Worm (Caenorhabditis elegans) whole organism, L4 larva: ENCODE results near the gene dmd-9.

Source experiments
- F10B5.3 ChIP-seq: sonication (generic microtip); optimal IDR thresholded peaks from 2 replicates; lab custom pipeline; 2016; ENCODE audit warnings: mild to moderate bottlenecking, missing genetic modification characterization, missing compliant biosample characterization
- F37D6.2 ChIP-seq: sonication (generic microtip); optimal IDR thresholded peaks from 2 replicates; lab custom pipeline; 2016; ENCODE audit warnings: mild to moderate bottlenecking, missing genetic modification characterization, missing compliant biosample characterization
- R02D3.7 ChIP-seq: fragments of 150-350 bp; sonication (generic microtip); optimal IDR thresholded peaks from 3 replicates; lab custom pipeline; 2014; ENCODE audit warnings: missing biosample characterization, missing genetic modification characterization
- T20F7.1 ChIP-seq: fragments of 200-800 bp; sonication (Bioruptor generic); optimal IDR thresholded peaks from 2 replicates; lab custom pipeline; 2018; ENCODE audit warnings: mild to moderate bottlenecking, missing genetic modification characterization, missing compliant biosample characterization
- T26A8.4 ChIP-seq: fragments of 200-800 bp; sonication (Bioruptor generic); IDR thresholded peaks from 2 replicates; pipeline ENCODE4 v1.3.6; 2022; ENCODE audit warnings: missing genetic modification characterization, missing compliant biosample characterization
- Y105C5A.15 ChIP-seq: fragments of 200-800 bp; sonication (Bioruptor generic); IDR thresholded peaks from 2 replicates; pipeline ENCODE4 v1.3.6; 2022; ENCODE audit warnings: missing genetic modification characterization, missing compliant biosample characterization
- Y48G9A.11 ChIP-seq: fragments of 200-800 bp; sonication (Bioruptor generic); IDR thresholded peaks from 2 replicates; pipeline ENCODE4 v1.3.6; 2022; ENCODE audit warnings: missing genetic modification reagents, missing genetic modification characterization, missing compliant biosample characterization
- Y5F2A.4 ChIP-seq: fragments of 200-800 bp; sonication (Bioruptor generic); optimal IDR thresholded peaks from 2 replicates; lab custom pipeline; 2018; ENCODE audit warnings: mild to moderate bottlenecking, missing genetic modification characterization, missing compliant biosample characterization
- Y75B8A.6 ChIP-seq: fragments of 200-800 bp; sonication (Bioruptor generic); IDR thresholded peaks from 2 replicates; pipeline ENCODE4 v1.3.6; 2022; ENCODE audit warnings: missing genetic modification reagents, missing genetic modification characterization, missing compliant biosample characterization
- ZK337.2 ChIP-seq: fragments of 200-800 bp; sonication (Bioruptor generic); IDR thresholded peaks from 2 replicates; pipeline ENCODE4 v1.3.6; 2022; ENCODE audit warnings: missing genetic modification reagents, missing genetic modification characterization, missing compliant biosample characterization
- ama-1 ChIP-seq: fragments of 150-350 bp; optimal IDR thresholded peaks from 2 replicates; lab custom pipeline; 2014; ENCODE audit warnings: inconsistent platforms, mixed read lengths
- ceh-32 ChIP-seq: sonication (generic microtip); optimal IDR thresholded peaks from 2 replicates; lab custom pipeline; 2016; ENCODE audit warnings: mild to moderate bottlenecking, missing genetic modification characterization, missing compliant biosample characterization; ENCODE audit not compliant: poor library complexity
- ceh-82 ChIP-seq: sonication (generic microtip); optimal IDR thresholded peaks from 2 replicates; lab custom pipeline; 2017; ENCODE audit warnings: missing biosample characterization, missing genetic modification characterization
- ctbp-1 ChIP-seq: fragments of 200-800 bp; sonication (Bioruptor generic); IDR thresholded peaks from 2 replicates; pipeline ENCODE4 v1.3.6; 2022; ENCODE audit warnings: missing genetic modification reagents, missing genetic modification characterization, missing compliant biosample characterization
- daf-16 ChIP-seq, 3 experiments: sonication (generic microtip); optimal IDR thresholded peaks; 2 replicates each; lab custom pipeline; 2016 to 2017; ENCODE audit warnings: missing genetic modification characterization in 3 of 3, missing genetic modification reagents in 3 of 3, mild to moderate bottlenecking in 2 of 3, missing compliant biosample characterization in 2 of 3, missing biosample characterization in 1 of 3, moderate library complexity in 1 of 3
- dpl-1 ChIP-seq: fragments of 150-350 bp; optimal IDR thresholded peaks from 2 replicates; lab custom pipeline; 2014; ENCODE audit warnings: missing biosample characterization, missing genetic modification reagents, missing genetic modification characterization
- duxl-1 ChIP-seq: sonication (generic microtip); optimal IDR thresholded peaks from 2 replicates; lab custom pipeline; 2016; ENCODE audit warnings: mild to moderate bottlenecking, missing genetic modification characterization, moderate library complexity, missing compliant biosample characterization; ENCODE audit not compliant: poor library complexity
- dve-1 ChIP-seq: sonication (generic microtip); optimal IDR thresholded peaks from 2 replicates; lab custom pipeline; 2017; ENCODE audit warnings: antibody characterized with exemption, mild to moderate bottlenecking, missing genetic modification characterization, missing compliant biosample characterization; ENCODE audit not compliant: insufficient read depth
- gei-8 ChIP-seq: fragments of 200-800 bp; sonication (Bioruptor generic); optimal IDR thresholded peaks from 2 replicates; lab custom pipeline; 2018; ENCODE audit warnings: mild to moderate bottlenecking, missing genetic modification characterization, missing compliant biosample characterization
- hlh-11 ChIP-seq: fragments of 200-800 bp; sonication (Bioruptor generic); optimal IDR thresholded peaks from 2 replicates; lab custom pipeline; 2018; ENCODE audit warnings: mild to moderate bottlenecking, missing genetic modification characterization, missing compliant biosample characterization
- hmg-1.1 ChIP-seq: fragments of 200-800 bp; sonication (Bioruptor generic); IDR thresholded peaks from 2 replicates; pipeline ENCODE4 v1.3.6; 2022; ENCODE audit warnings: missing genetic modification reagents, missing genetic modification characterization, missing compliant biosample characterization
- jun-1 ChIP-seq: fragments of 150-350 bp; optimal IDR thresholded peaks from 2 replicates; lab custom pipeline; 2014; ENCODE audit warnings: missing biosample characterization, missing genetic modification reagents, missing genetic modification characterization
- lin-1 ChIP-seq: fragments of 200-800 bp; sonication (Bioruptor generic); IDR thresholded peaks from 2 replicates; pipeline ENCODE4 v1.3.6; 2022; ENCODE audit warnings: missing genetic modification reagents, missing genetic modification characterization, missing compliant biosample characterization
- lin-38 ChIP-seq: fragments of 200-800 bp; sonication (Bioruptor generic); IDR thresholded peaks from 2 replicates; pipeline ENCODE4 v1.3.6; 2022; ENCODE audit warnings: missing genetic modification reagents, missing genetic modification characterization, missing compliant biosample characterization
- lsy-2 ChIP-seq, 2 experiments: fragments of 150-350 bp in 1 of 2; sonication (generic microtip) in 1 of 2; optimal IDR thresholded peaks; 2 replicates each; lab custom pipeline; 2014 to 2017; ENCODE audit warnings: missing biosample characterization in 2 of 2, missing genetic modification characterization in 2 of 2
- madf-5 ChIP-seq, 2 experiments: fragments of 200-800 bp; sonication (Bioruptor generic); IDR thresholded peaks; 2 replicates each; pipeline ENCODE4 v1.3.6; 2022; ENCODE audit warnings: missing compliant biosample characterization in 2 of 2, missing genetic modification characterization in 2 of 2
- mdl-1 ChIP-seq, 2 experiments: fragments of 150-350 bp in 1 of 2; sonication (generic microtip) in 1 of 2; optimal IDR thresholded peaks; 2 replicates each; lab custom pipeline; 2014 to 2017; ENCODE audit warnings: missing biosample characterization in 2 of 2, missing genetic modification characterization in 2 of 2
- mdt-29 ChIP-seq: fragments of 200-800 bp; sonication (Bioruptor generic); IDR thresholded peaks from 2 replicates; pipeline ENCODE4 v1.3.6; 2022; ENCODE audit warnings: missing genetic modification reagents, missing genetic modification characterization, missing compliant biosample characterization
- mep-1 ChIP-seq: fragments of 150-350 bp; sonication (generic microtip); optimal IDR thresholded peaks from 3 replicates; lab custom pipeline; 2014; ENCODE audit warnings: missing biosample characterization, missing genetic modification characterization
- mxl-2 ChIP-seq: fragments of 200-800 bp; sonication (Bioruptor generic); conservative IDR thresholded peaks from 2 replicates; pipeline ENCODE4 v1.3.6; 2022; ENCODE audit warnings: missing genetic modification reagents, missing genetic modification characterization, missing compliant biosample characterization
- nhr-102 ChIP-seq: sonication (generic microtip); optimal IDR thresholded peaks from 2 replicates; lab custom pipeline; 2016; ENCODE audit warnings: mild to moderate bottlenecking, missing genetic modification characterization, moderate library complexity, missing compliant biosample characterization
- nhr-11 ChIP-seq: fragments of 150-350 bp; optimal IDR thresholded peaks from 2 replicates; lab custom pipeline; 2014; ENCODE audit warnings: missing biosample characterization, missing genetic modification characterization
- nhr-111 ChIP-seq: fragments of 200-800 bp; sonication (Bioruptor generic); optimal IDR thresholded peaks from 2 replicates; lab custom pipeline; 2018; ENCODE audit warnings: mild to moderate bottlenecking, missing genetic modification characterization, missing compliant biosample characterization
- nhr-41 ChIP-seq: fragments of 200-800 bp; sonication (Bioruptor generic); IDR thresholded peaks from 2 replicates; pipeline ENCODE4 v1.3.6; 2022; ENCODE audit warnings: missing genetic modification reagents, missing genetic modification characterization, missing compliant biosample characterization
- nhr-48 ChIP-seq: sonication (generic microtip); optimal IDR thresholded peaks from 2 replicates; lab custom pipeline; 2016; ENCODE audit warnings: mild to moderate bottlenecking, missing genetic modification characterization, missing compliant biosample characterization
- pqm-1 ChIP-seq: sonication (generic microtip); optimal IDR thresholded peaks from 2 replicates; lab custom pipeline; 2017; ENCODE audit warnings: missing biosample characterization, missing genetic modification characterization
- saeg-2 ChIP-seq: fragments of 200-800 bp; sonication (Bioruptor generic); IDR thresholded peaks from 2 replicates; pipeline ENCODE4 v1.3.6; 2022; ENCODE audit warnings: missing genetic modification reagents, missing genetic modification characterization, missing compliant biosample characterization
- sdz-12 ChIP-seq: fragments of 200-800 bp; sonication (Bioruptor generic); optimal IDR thresholded peaks from 2 replicates; lab custom pipeline; 2018; ENCODE audit warnings: mild to moderate bottlenecking, missing genetic modification characterization, missing compliant biosample characterization
- skn-1 ChIP-seq: fragments of 150-350 bp; optimal IDR thresholded peaks from 2 replicates; lab custom pipeline; 2014; ENCODE audit warnings: missing biosample characterization, missing genetic modification characterization
- snpc-1.2 ChIP-seq: fragments of 200-800 bp; sonication (Bioruptor generic); IDR thresholded peaks from 2 replicates; pipeline ENCODE4 v1.3.6; 2022; ENCODE audit warnings: missing genetic modification reagents, missing genetic modification characterization, missing compliant biosample characterization
- tag-97 ChIP-seq: fragments of 200-800 bp; sonication (Bioruptor generic); IDR thresholded peaks from 2 replicates; pipeline ENCODE4 v1.3.6; 2022; ENCODE audit warnings: missing genetic modification characterization, missing compliant biosample characterization
- tra-1 ChIP-seq: fragments of 200-800 bp; sonication (Bioruptor generic); IDR thresholded peaks from 2 replicates; pipeline ENCODE4 v1.3.6; 2022; ENCODE audit warnings: missing genetic modification reagents, missing genetic modification characterization, missing compliant biosample characterization
- unc-130 ChIP-seq: sonication (generic microtip); optimal IDR thresholded peaks from 2 replicates; lab custom pipeline; 2016; ENCODE audit warnings: missing genetic modification reagents, missing genetic modification characterization, missing compliant biosample characterization
- unc-39 ChIP-seq: sonication (generic microtip); optimal IDR thresholded peaks from 2 replicates; lab custom pipeline; 2017; ENCODE audit warnings: missing biosample characterization, missing genetic modification characterization
- unc-62 ChIP-seq, 3 experiments: fragments of 150-350 bp in 1 of 3; sonication (generic microtip); optimal IDR thresholded peaks in 2 of 3; peaks in 1 of 3; 1 replicate in 1 of 3; 2 replicates in 2 of 3; lab custom pipeline; 2014 to 2017; ENCODE audit warnings: missing biosample characterization in 3 of 3, missing genetic modification characterization in 3 of 3, missing genetic modification reagents in 3 of 3, missing genotype in 1 of 3
- vab-7 ChIP-seq: fragments of 200-800 bp; sonication (Bioruptor generic); IDR thresholded peaks from 2 replicates; pipeline ENCODE4 v1.3.6; 2022; ENCODE audit warnings: missing genetic modification reagents, missing genetic modification characterization, missing compliant biosample characterization
- zfp-2 ChIP-seq: sonication (generic microtip); optimal IDR thresholded peaks from 2 replicates; lab custom pipeline; 2016; ENCODE audit warnings: mild to moderate bottlenecking, missing genetic modification characterization, missing compliant biosample characterization
- zfp-3 ChIP-seq: fragments of 200-800 bp; sonication (Bioruptor generic); conservative IDR thresholded peaks from 2 replicates; pipeline ENCODE4 v1.3.6; 2022; ENCODE audit warnings: missing genetic modification reagents, missing genetic modification characterization, missing compliant biosample characterization
- ztf-11 ChIP-seq: fragments of 150-350 bp; optimal IDR thresholded peaks from 2 replicates; lab custom pipeline; 2014; ENCODE audit warnings: missing biosample characterization, missing genetic modification characterization

The dmd-9 gene

ce11 chrIV:3227549-3228139 is 26.7 kb downstream of the dmd-9 start (continued):
- TF ChIP-seq zfp-3 (GFP tag; lab: Robert Waterston, UW) (no peak), jun-1 (tag; lab: Kevin White, UChicago) (peak; percentile 57), tag-97 (no peak), pqm-1 (tag; lab: Kevin White, UChicago) (peak; percentile 97), Y105C5A.15 (no peak), zfp-2 (tag; lab: Kevin White, UChicago) (no peak), mep-1 (tag; lab: Kevin White, UChicago) (peak; percentile 86), R02D3.7 (tag; lab: Kevin White, UChicago) (no peak), tra-1 (GFP tag; lab: Robert Waterston, UW) (0 out of 2 replicates have a peak, but pooled peaks have one; percentile 28), skn-1 (tag; lab: Kevin White, UChicago) (no peak), ama-1 (lab: Kevin White, UChicago) (no peak), mdt-29 (GFP tag; lab: Robert Waterston, UW) (no peak), unc-130 (no peak), nhr-48 (tag; lab: Kevin White, UChicago) (peak; percentile 72), unc-62 (GFP tag; optimal IDR thresholded peaks at IDR 0.05 in 1 of 2; lab: Kevin White, UChicago) (peak; percentile 30 to 99), unc-62 (tag; optimal IDR thresholded peaks at IDR 0.05; lab: Kevin White, UChicago) (no peak), daf-16 (GFP tag; optimal IDR thresholded peaks at IDR 0.05; lab: Kevin White, UChicago) (peak in 1 of 2 experiments; percentile 62), daf-16 (tag; optimal IDR thresholded peaks at IDR 0.05; lab: Kevin White, UChicago) (peak; percentile 92), ceh-82 (tag; lab: Kevin White, UChicago) (no peak), vab-7 (no peak), sdz-12 (GFP tag; lab: Kevin White, UChicago) (no peak), mxl-2 (GFP tag; lab: Robert Waterston, UW) (0 out of 2 replicates have a peak, but pooled peaks have one; percentile 55), mdl-1 (tag; optimal IDR thresholded peaks at IDR 0.05; lab: Kevin White, UChicago) (peak in 1 of 2 experiments; percentile 81), dve-1 (tag; lab: Kevin White, UChicago) (peak; percentile 97), nhr-11 (tag; lab: Kevin White, UChicago) (no peak), hmg-1.1 (GFP tag; lab: Robert Waterston, UW) (0 out of 2 replicates have a peak, but pooled peaks have one; percentile 40), saeg-2 (GFP tag; lab: Robert Waterston, UW) (no peak), madf-5 (GFP tag; IDR thresholded peaks at IDR 0.05; lab: Robert Waterston, UW) (no peak), lin-38 (GFP tag; lab: Robert Waterston, UW) (peak; percentile 40), nhr-102 (peak; percentile 67), hlh-11 (tag; lab: Kevin White, UChicago) (peak; percentile 96), T26A8.4 (GFP tag; lab: Robert Waterston, UW) (no peak), ztf-11 (tag; lab: Kevin White, UChicago) (no peak), ceh-32 (no peak), dpl-1 (GFP tag; lab: Kevin White, UChicago) (peak; percentile 39), duxl-1 (tag; lab: Kevin White, UChicago) (no peak), ZK337.2 (no peak), nhr-41 (no peak), Y48G9A.11 (no peak), lin-1 (peak; percentile 38; the same call in 1 of the 2 replicates), lsy-2 (tag; optimal IDR thresholded peaks at IDR 0.05; lab: Kevin White, UChicago) (peak in 1 of 2 experiments; percentile 76), T20F7.1 (GFP tag; lab: Kevin White, UChicago) (no peak), Y5F2A.4 (GFP tag; lab: Kevin White, UChicago) (no peak), ctbp-1 (no peak), F10B5.3 (tag; lab: Kevin White, UChicago) (no peak), nhr-111 (GFP tag; lab: Kevin White, UChicago) (no peak), Y75B8A.6 (GFP tag; lab: Robert Waterston, UW) (no peak), F37D6.2 (no peak), gei-8 (peak; percentile 55), unc-39 (no peak), snpc-1.2 (GFP tag; lab: Robert Waterston, UW) (no peak)
